Worm (Caenorhabditis elegans) whole organism, mixed stage, embryonic: Measurements from ENCODE around the gene Y17D7C.2.

Experiments
- hlh-1 ChIP-seq: fragments of 150-350 bp; optimal IDR thresholded peaks from 2 replicates; lab custom pipeline; 2014; ENCODE audit warnings: missing biosample characterization, missing genetic modification reagents, missing genetic modification characterization
- lsy-2 ChIP-seq: fragments of 150-350 bp; optimal IDR thresholded peaks from 2 replicates; lab custom pipeline; 2014; ENCODE audit warnings: missing biosample characterization, missing genetic modification characterization
- nhr-76 ChIP-seq: sonication (generic microtip); optimal IDR thresholded peaks from 2 replicates; lab custom pipeline; 2017; ENCODE audit warnings: missing biosample characterization, missing genetic modification characterization
- snpc-4 ChIP-seq: fragments of 150-350 bp; optimal IDR thresholded peaks from 2 replicates; lab custom pipeline; 2014; ENCODE audit warnings: missing biosample characterization, missing genetic modification characterization
- unc-62 ChIP-seq: fragments of 150-350 bp; optimal IDR thresholded peaks from 2 replicates; lab custom pipeline; 2014; ENCODE audit warnings: missing biosample characterization, missing genetic modification reagents, missing genetic modification characterization

ce11 chrV:18734381-18734780 is 14.6 kb upstream of the Y17D7C.2 start, which contains the start of gene scl-20:
- TF ChIP-seq nhr-76 (no peak), hlh-1 (tag; lab: Kevin White, UChicago) (no peak), snpc-4 (tag; lab: Kevin White, UChicago) (no peak), unc-62 (GFP tag; lab: Kevin White, UChicago) (no peak), lsy-2 (tag; lab: Kevin White, UChicago) (no peak)
